Fruit fly (Drosophila melanogaster): Measurements from ENCODE around the gene Gr93b.
A peak's percentile ranks its signal among the peaks of the same experiment; 100 is the strongest.

The Gr93b gene

dm6 chr3R:21870158-21870971 is 26.8 kb upstream of the Gr93b start, which contains the start of gene CG31431 (continued):
- TF ChIP-seq Neu2 (GFP tag; optimal IDR thresholded peaks at IDR 0.05; ENCODE audit: borderline replicate concordance) (peak; percentile 88), CG9437 (GFP tag; optimal IDR thresholded peaks at IDR 0.05) (peak; percentile 90), gfzf (GFP tag; optimal IDR thresholded peaks at IDR 0.05) (peak; percentile 15), pita (GFP tag; optimal IDR thresholded peaks at IDR 0.05) (no peak), CG3847 (GFP tag; IDR thresholded peaks at IDR 0.05) (peak; percentile 98), dmrt99B (tag; optimal IDR thresholded peaks at IDR 0.05) (peak; percentile 98), CG12659 (GFP tag; optimal IDR thresholded peaks at IDR 0.05) (peak; percentile 98), CG11696 (GFP tag; IDR thresholded peaks at IDR 0.05) (peak; percentile 88), CG10543 (GFP tag; optimal IDR thresholded peaks at IDR 0.05) (peak; percentile 97), CG4424 (GFP tag; optimal IDR thresholded peaks at IDR 0.05) (peak; percentile 96), fd64A (GFP tag; optimal IDR thresholded peaks at IDR 0.05) (peak; percentile 83), amos (GFP tag; IDR thresholded peaks at IDR 0.05; ENCODE audit: partially characterized antibody) (no peak), aop (GFP tag; IDR thresholded peaks at IDR 0.05) (peak; percentile 91), CG6175 (GFP tag; IDR thresholded peaks at IDR 0.05) (peak; percentile 97), repo (GFP tag; optimal IDR thresholded peaks at IDR 0.05) (peak; percentile 97), Atf3 (GFP tag; optimal IDR thresholded peaks at IDR 0.05) (peak; percentile 95), CG42726 (GFP tag; IDR thresholded peaks at IDR 0.05; ENCODE audit: partially characterized antibody) (no peak), nmo (GFP tag; optimal IDR thresholded peaks at IDR 0.05) (peak; percentile 98), Sox100B (GFP tag; optimal IDR thresholded peaks at IDR 0.05) (peak; percentile 93), zfh1 (GFP tag; IDR thresholded peaks at IDR 0.05) (peak; percentile 98), CG18764 (GFP tag; optimal IDR thresholded peaks at IDR 0.05) (peak; percentile 94), MESR4 (GFP tag; optimal IDR thresholded peaks at IDR 0.05) (peak; percentile 62), seq (GFP tag; IDR thresholded peaks at IDR 0.05) (peak; percentile 94), jing (GFP tag; optimal IDR thresholded peaks at IDR 0.05) (peak; percentile 94), Nf-YC (tag; optimal IDR thresholded peaks at IDR 0.05) (peak; percentile 82), fd102C (GFP tag; optimal IDR thresholded peaks at IDR 0.05) (peak; percentile 75), CG16779 (GFP tag; IDR thresholded peaks at IDR 0.05) (peak; percentile 96), CG3838 (GFP tag; optimal IDR thresholded peaks at IDR 0.05) (peak; percentile 90), CG16815 (GFP tag; optimal IDR thresholded peaks at IDR 0.05) (peak; percentile 92), Sox102F (GFP tag; optimal IDR thresholded peaks at IDR 0.05) (peak; percentile 96), yki (optimal IDR thresholded peaks at IDR 0.05) (no peak), CG10654 (GFP tag; optimal IDR thresholded peaks at IDR 0.05) (peak; percentile 97), Mes4 (GFP tag; optimal IDR thresholded peaks at IDR 0.05) (peak; percentile 94), mld (GFP tag; IDR thresholded peaks at IDR 0.05; ENCODE audit: partially characterized antibody) (no peak), h (optimal IDR thresholded peaks at IDR 0.05) (no peak), sim (GFP tag; IDR thresholded peaks at IDR 0.05) (peak; percentile 94), CG12155 (GFP tag; optimal IDR thresholded peaks at IDR 0.05) (peak; percentile 96), CG8290 (GFP tag; optimal IDR thresholded peaks at IDR 0.05) (peak; percentile 93), CG8290 (tag; optimal IDR thresholded peaks at IDR 0.05) (peak; percentile 71 to 99), CG6272 (GFP tag; IDR thresholded peaks at IDR 0.05) (peak; percentile 94), lola (GFP tag; optimal IDR thresholded peaks at IDR 0.05) (peak in 1 of 3 experiments; percentile 91), vfl (GFP tag; optimal IDR thresholded peaks at IDR 0.05) (peak; percentile 96), CG5245 (GFP tag; optimal IDR thresholded peaks at IDR 0.05) (peak; percentile 96), sens (GFP tag) (peak; percentile 99), BtbVII (GFP tag; optimal IDR thresholded peaks at IDR 0.05) (peak; percentile 98), crol (GFP tag; IDR thresholded peaks at IDR 0.05) (peak; percentile 79), NC2α (GFP tag; optimal IDR thresholded peaks at IDR 0.05) (peak; percentile 93), salm (tag; optimal IDR thresholded peaks at IDR 0.05) (peak; percentile 92), caup (GFP tag; optimal IDR thresholded peaks at IDR 0.05; ENCODE audit: severe bottlenecking) (peak; percentile 98), unpg (GFP tag; optimal IDR thresholded peaks at IDR 0.05) (peak; percentile 98)
